Worm (Caenorhabditis elegans): ENCODE data around the gene ZK930.7.

DNA sequence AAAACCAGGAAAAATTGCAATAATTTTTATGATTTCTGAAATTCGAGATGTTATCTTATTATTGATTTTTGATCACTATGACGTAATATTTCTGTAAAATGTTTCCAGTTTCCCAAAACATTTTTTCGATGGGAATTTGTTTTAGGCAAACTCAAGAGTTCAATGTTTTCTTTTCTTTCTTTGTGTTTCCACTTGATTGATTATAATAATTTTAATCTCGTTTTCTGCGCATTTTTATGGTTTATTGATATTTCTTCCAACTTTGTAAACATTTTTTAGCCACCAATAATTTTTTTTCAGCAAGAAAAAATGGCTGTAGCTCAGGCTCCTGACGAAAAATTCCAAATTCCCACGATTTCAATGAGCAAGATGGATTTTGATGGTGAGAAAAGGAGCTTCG lies 39.8 kb downstream of the ZK930.7 start, which contains the start of gene W03C9.6:
- no peak for TF ChIP-seq hmbx-1 (tag; optimal IDR thresholded peaks at IDR 0.05)
- no peak for TF ChIP-seq tra-4 (tag; optimal IDR thresholded peaks at IDR 0.05)
- TF ChIP-seq ama-1 (optimal IDR thresholded peaks at IDR 0.05), result no peak
- TF ChIP-seq F13C5.2 (tag; optimal IDR thresholded peaks at IDR 0.05), result no peak
- no peak for TF ChIP-seq ceh-13 (GFP tag; optimal IDR thresholded peaks at IDR 0.05)
- no peak for TF ChIP-seq hmg-4 (GFP tag; optimal IDR thresholded peaks at IDR 0.05)
- no peak for TF ChIP-seq sea-1 (GFP tag; conservative IDR thresholded peaks at IDR 0.05)
- TF ChIP-seq aly-1 (tag; optimal IDR thresholded peaks at IDR 0.05), result no peak
- no peak for TF ChIP-seq tbx-37 (GFP tag; conservative IDR thresholded peaks at IDR 0.05)
- no peak for TF ChIP-seq ets-7 (tag; optimal IDR thresholded peaks at IDR 0.05)
- TF ChIP-seq flt-1 (GFP tag; IDR thresholded peaks at IDR 0.05), result no peak

All from whole organism, early embryonic.